Worm (Caenorhabditis elegans): ENCODE results near the gene nrx-1.

DNA sequence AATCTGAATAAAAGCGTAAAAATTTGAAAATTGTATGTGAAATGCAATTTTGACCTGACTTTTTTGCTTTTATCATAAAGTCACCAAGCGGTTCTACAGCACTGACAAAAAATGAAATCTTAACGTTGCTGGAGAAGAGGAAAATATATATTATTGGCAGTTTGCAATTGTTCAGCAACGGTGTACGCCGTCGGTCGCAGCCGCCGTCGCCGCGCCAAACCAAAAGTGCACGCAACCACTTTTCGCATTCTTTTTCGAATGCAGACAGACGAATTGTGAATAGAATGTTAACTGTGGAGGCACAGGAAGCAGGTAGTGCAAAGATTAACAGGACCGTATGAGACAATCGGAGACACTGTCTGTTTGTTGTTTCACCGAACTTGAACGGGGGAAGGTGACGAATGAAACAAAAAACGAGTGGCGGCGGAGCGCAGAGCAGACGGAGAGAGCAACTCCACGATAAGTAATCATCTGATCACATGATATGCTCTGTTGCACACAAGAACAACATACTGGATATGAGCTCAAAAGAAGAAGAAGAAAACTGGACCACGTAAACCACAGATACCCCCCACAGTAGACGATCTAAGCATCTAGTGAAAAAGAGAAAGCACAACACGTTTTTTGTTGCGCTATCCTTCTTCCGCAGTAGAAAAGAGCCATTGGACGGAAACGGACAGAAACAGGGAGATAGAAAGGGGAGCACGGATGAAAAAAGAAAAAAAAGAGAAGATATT lies 32.3 kb downstream of the nrx-1 start:
- TF ChIP-seq daf-12 (tag; optimal IDR thresholded peaks at IDR 0.05) = no peak
- no peak for TF ChIP-seq ceh-16 (tag; optimal IDR thresholded peaks at IDR 0.05)
- no peak for TF ChIP-seq skn-1 (tag; optimal IDR thresholded peaks at IDR 0.05)
- TF ChIP-seq hmg-11 (tag; optimal IDR thresholded peaks at IDR 0.05) = no peak
- no peak for TF ChIP-seq ztf-11 (tag; optimal IDR thresholded peaks at IDR 0.05)
